Worm (Caenorhabditis elegans) whole organism, midembryonic: ENCODE results near the gene ZC455.1.

Source experiments
- T22C8.4 ChIP-seq: fragments of 200-800 bp; sonication (Bioruptor generic); IDR thresholded peaks from 2 replicates; pipeline ENCODE4 v1.3.6; 2022; ENCODE audit warnings: missing genetic modification characterization, missing compliant biosample characterization
- cog-1 ChIP-seq: sonication (generic microtip); optimal IDR thresholded peaks from 2 replicates; lab custom pipeline; 2016; ENCODE audit warnings: missing genetic modification characterization, missing compliant biosample characterization
- flt-1 ChIP-seq: fragments of 200-800 bp; sonication (Bioruptor generic); IDR thresholded peaks from 2 replicates; pipeline ENCODE4 v1.3.6; 2022; ENCODE audit warnings: missing genetic modification characterization, missing compliant biosample characterization
- klf-2 ChIP-seq: fragments of 200-800 bp; sonication (Bioruptor generic); conservative IDR thresholded peaks from 2 replicates; pipeline ENCODE4 v1.3.6; 2022; ENCODE audit warnings: missing genetic modification reagents, missing genetic modification characterization, missing compliant biosample characterization
- med-1 ChIP-seq: sonication (generic microtip); optimal IDR thresholded peaks from 2 replicates; lab custom pipeline; 2017; ENCODE audit warnings: missing genetic modification characterization, mild to moderate bottlenecking, missing compliant biosample characterization, antibody characterized with exemption, missing genetic modification reagents; ENCODE audit not compliant: insufficient read depth
- ref-1 ChIP-seq: fragments of 200-800 bp; sonication (Bioruptor generic); conservative IDR thresholded peaks from 2 replicates; pipeline ENCODE4 v1.3.6; 2022; ENCODE audit warnings: missing genetic modification reagents, missing genetic modification characterization, missing compliant biosample characterization
- tab-1 ChIP-seq: fragments of 200-800 bp; sonication (Bioruptor generic); IDR thresholded peaks from 2 replicates; pipeline ENCODE4 v1.3.6; 2022; ENCODE audit warnings: missing genetic modification characterization, missing compliant biosample characterization
- ztf-23 ChIP-seq: fragments of 200-800 bp; sonication (Bioruptor generic); IDR thresholded peaks from 2 replicates; pipeline ENCODE4 v1.3.6; 2022; ENCODE audit warnings: missing genetic modification reagents, missing genetic modification characterization, missing compliant biosample characterization

- TF ChIP-seq ref-1 (no peak), tab-1 (GFP tag; lab: Robert Waterston, UW) (no peak), med-1 (GFP tag; lab: Kevin White, UChicago) (no peak), T22C8.4 (GFP tag; lab: Robert Waterston, UW) (no peak), klf-2 (GFP tag; lab: Robert Waterston, UW) (no peak), cog-1 (tag; lab: Kevin White, UChicago) (no peak), flt-1 (no peak), ztf-23 (no peak)
Observed at ce11 chrV:12744979-12745378, 28.3 kb upstream of the ZC455.1 start, which contains the start of gene C15C8.7.
